Worm (Caenorhabditis elegans) whole organism, late embryonic: ENCODE data around the gene C16D2.3.

ENCODE experiments used
- C08G9.2 ChIP-seq: sonication (generic microtip); optimal IDR thresholded peaks from 2 replicates; lab custom pipeline; 2016; ENCODE audit warnings: mild to moderate bottlenecking, missing genetic modification characterization, moderate library complexity, missing compliant biosample characterization
- C38D4.7 ChIP-seq: fragments of 200-800 bp; sonication (Bioruptor generic); optimal IDR thresholded peaks from 2 replicates; lab custom pipeline; 2018; ENCODE audit warnings: mild to moderate bottlenecking, missing genetic modification characterization, moderate library complexity, missing compliant biosample characterization
- K02D7.2 ChIP-seq: sonication (generic microtip); optimal IDR thresholded peaks from 2 replicates; lab custom pipeline; 2017; ENCODE audit warnings: mild to moderate bottlenecking, missing genetic modification characterization, missing compliant biosample characterization
- K09A11.1 ChIP-seq: sonication (generic microtip); optimal IDR thresholded peaks from 2 replicates; lab custom pipeline; 2017; ENCODE audit warnings: antibody characterized with exemption, mild to moderate bottlenecking, missing genetic modification characterization, missing compliant biosample characterization; ENCODE audit not compliant: insufficient read depth
- ahr-1 ChIP-seq: sonication (generic microtip); optimal IDR thresholded peaks from 2 replicates; lab custom pipeline; 2016; ENCODE audit warnings: missing genetic modification characterization, missing compliant biosample characterization
- ceh-14 ChIP-seq: sonication (generic microtip); optimal IDR thresholded peaks from 2 replicates; lab custom pipeline; 2016; ENCODE audit warnings: missing genotype, missing genetic modification characterization, missing compliant biosample characterization
- ceh-18 ChIP-seq: sonication (generic microtip); optimal IDR thresholded peaks from 2 replicates; lab custom pipeline; 2016; ENCODE audit warnings: missing genetic modification characterization, missing compliant biosample characterization
- ceh-24 ChIP-seq: sonication (generic microtip); optimal IDR thresholded peaks from 2 replicates; lab custom pipeline; 2016; ENCODE audit warnings: mild to moderate bottlenecking, missing genetic modification characterization, missing compliant biosample characterization
- ceh-6 ChIP-seq: fragments of 200-800 bp; sonication (Bioruptor generic); optimal IDR thresholded peaks from 2 replicates; lab custom pipeline; 2018; ENCODE audit warnings: mild to moderate bottlenecking, missing genetic modification characterization, missing compliant biosample characterization
- ceh-9 ChIP-seq: sonication (generic microtip); optimal IDR thresholded peaks from 2 replicates; lab custom pipeline; 2016; ENCODE audit warnings: mild to moderate bottlenecking, missing genetic modification characterization, inconsistent platforms, missing compliant biosample characterization
- che-1 ChIP-seq: sonication (generic microtip); optimal IDR thresholded peaks from 2 replicates; lab custom pipeline; 2016; ENCODE audit warnings: mild to moderate bottlenecking, missing genetic modification characterization, missing compliant biosample characterization
- elt-4 ChIP-seq: sonication (generic microtip); optimal IDR thresholded peaks from 2 replicates; lab custom pipeline; 2016; ENCODE audit warnings: missing genetic modification characterization, missing compliant biosample characterization
- gmeb-2 ChIP-seq: sonication (generic microtip); optimal IDR thresholded peaks from 2 replicates; lab custom pipeline; 2016; ENCODE audit warnings: missing genetic modification characterization, inconsistent platforms, missing compliant biosample characterization
- hlh-15 ChIP-seq: sonication (generic microtip); optimal IDR thresholded peaks from 2 replicates; lab custom pipeline; 2016; ENCODE audit warnings: missing genetic modification characterization, missing compliant biosample characterization
- hlh-6 ChIP-seq: sonication (generic microtip); optimal IDR thresholded peaks from 2 replicates; lab custom pipeline; 2016; ENCODE audit warnings: missing genotype, missing genetic modification characterization, missing compliant biosample characterization
- hlh-8 ChIP-seq: sonication (generic microtip); optimal IDR thresholded peaks from 2 replicates; lab custom pipeline; 2016; ENCODE audit warnings: missing genotype, missing genetic modification characterization, missing compliant biosample characterization
- lim-6 ChIP-seq: sonication (generic microtip); optimal IDR thresholded peaks from 2 replicates; lab custom pipeline; 2016; ENCODE audit warnings: missing genetic modification characterization, missing compliant biosample characterization
- lin-11 ChIP-seq: fragments of 200-800 bp; sonication (Bioruptor generic); optimal IDR thresholded peaks from 2 replicates; lab custom pipeline; 2018; ENCODE audit warnings: mild to moderate bottlenecking, missing genetic modification characterization, missing compliant biosample characterization
- madf-2 ChIP-seq: sonication (generic microtip); optimal IDR thresholded peaks from 2 replicates; lab custom pipeline; 2017; ENCODE audit warnings: missing genetic modification characterization, missing compliant biosample characterization
- nfya-1 ChIP-seq: sonication (generic microtip); optimal IDR thresholded peaks from 2 replicates; lab custom pipeline; 2017; ENCODE audit warnings: missing genetic modification characterization, mild to moderate bottlenecking, missing compliant biosample characterization, antibody characterized with exemption, moderate library complexity
- odd-2 ChIP-seq: sonication (generic microtip); optimal IDR thresholded peaks from 2 replicates; lab custom pipeline; 2017; ENCODE audit warnings: antibody characterized with exemption, mild to moderate bottlenecking, missing genetic modification characterization, missing compliant biosample characterization
- pat-9 ChIP-seq: fragments of 200-800 bp; sonication (Bioruptor generic); optimal IDR thresholded peaks from 2 replicates; lab custom pipeline; 2018; ENCODE audit warnings: mild to moderate bottlenecking, missing genetic modification characterization, moderate library complexity, missing compliant biosample characterization
- pax-1 ChIP-seq: fragments of 150-350 bp; optimal IDR thresholded peaks from 2 replicates; lab custom pipeline; 2014; ENCODE audit warnings: missing biosample characterization, missing genetic modification characterization
- pha-2 ChIP-seq: sonication (generic microtip); optimal IDR thresholded peaks from 2 replicates; lab custom pipeline; 2017; ENCODE audit warnings: mild to moderate bottlenecking, missing genetic modification characterization, missing compliant biosample characterization
- pha-4 ChIP-seq: fragments of 150-350 bp; optimal IDR thresholded peaks from 2 replicates; lab custom pipeline; 2018; ENCODE audit warnings: missing biosample characterization, missing genetic modification reagents, missing genetic modification characterization
- pros-1 ChIP-seq: fragments of 150-350 bp; optimal IDR thresholded peaks from 2 replicates; lab custom pipeline; 2014; ENCODE audit warnings: missing biosample characterization, missing genetic modification reagents, missing genetic modification characterization
- ref-2 ChIP-seq: sonication (generic microtip); optimal IDR thresholded peaks from 2 replicates; lab custom pipeline; 2016; ENCODE audit warnings: missing genetic modification characterization, missing compliant biosample characterization
- sox-4 ChIP-seq: sonication (generic microtip); optimal IDR thresholded peaks from 2 replicates; lab custom pipeline; 2017; ENCODE audit warnings: mild to moderate bottlenecking, missing genetic modification characterization, inconsistent platforms, missing compliant biosample characterization
- tbx-2 ChIP-seq: sonication (generic microtip); optimal IDR thresholded peaks from 2 replicates; lab custom pipeline; 2016; ENCODE audit warnings: missing genetic modification characterization, missing compliant biosample characterization
- unc-42 ChIP-seq: sonication (generic microtip); optimal IDR thresholded peaks from 2 replicates; lab custom pipeline; 2016; ENCODE audit warnings: missing genotype, missing genetic modification characterization, missing compliant biosample characterization
- unc-55 ChIP-seq: sonication (generic microtip); optimal IDR thresholded peaks from 2 replicates; lab custom pipeline; 2017; ENCODE audit warnings: missing biosample characterization, missing genetic modification reagents, missing genetic modification characterization
- unc-86 ChIP-seq: sonication (generic microtip); optimal IDR thresholded peaks from 2 replicates; lab custom pipeline; 2016; ENCODE audit warnings: missing genetic modification characterization, missing compliant biosample characterization
- zip-5 ChIP-seq: sonication (generic microtip); optimal IDR thresholded peaks from 2 replicates; lab custom pipeline; 2016; ENCODE audit warnings: missing genetic modification characterization, missing compliant biosample characterization

Gene C16D2.3

ce11 chrII:9145961-9146360 lies 8.1 kb downstream of the C16D2.3 start, which contains the start of gene W07A12.4 (continued):
- TF ChIP-seq ahr-1 (tag; lab: Kevin White, UChicago): no peak

ce11 chrII:9148079-9148478 lies 10.2 kb downstream of the C16D2.3 start:
- TF ChIP-seq gmeb-2 (tag; lab: Kevin White, UChicago): no peak
- no peak for TF ChIP-seq odd-2 (tag; lab: Kevin White, UChicago)
- no peak for TF ChIP-seq ceh-9 (tag; lab: Kevin White, UChicago)
- no peak for TF ChIP-seq ceh-14 (tag; lab: Kevin White, UChicago)
- TF ChIP-seq ceh-6 (GFP tag; lab: Kevin White, UChicago): no peak
- TF ChIP-seq unc-42: no peak
- TF ChIP-seq unc-86: no peak
- TF ChIP-seq C38D4.7: no peak
- TF ChIP-seq pha-4: no peak
- TF ChIP-seq tbx-2 (tag; lab: Kevin White, UChicago): no peak
- no peak for TF ChIP-seq zip-5 (tag; lab: Kevin White, UChicago)
- TF ChIP-seq hlh-15 (tag; lab: Kevin White, UChicago): no peak
- no peak for TF ChIP-seq nfya-1 (tag; lab: Kevin White, UChicago)
- no peak for TF ChIP-seq che-1
- no peak for TF ChIP-seq sox-4 (tag; lab: Kevin White, UChicago)
- no peak for TF ChIP-seq hlh-8 (tag; lab: Kevin White, UChicago)
- no peak for TF ChIP-seq madf-2 (tag; lab: Kevin White, UChicago)

- TF ChIP-seq hlh-6: no peak
- TF ChIP-seq K09A11.1 (tag; lab: Kevin White, UChicago): no peak
- TF ChIP-seq pax-1 (tag; lab: Kevin White, UChicago): no peak
- TF ChIP-seq hlh-15 (tag; lab: Kevin White, UChicago): no peak
- no peak for TF ChIP-seq ceh-24 (tag; lab: Kevin White, UChicago)
These were observed 14.3 kb downstream of the C16D2.3 start, which contains the start of gene col-78 for ce11 chrII:9152231-9152630. TSS of gene col-78 (plus strand) at chrII:9152531.

- TF ChIP-seq K02D7.2: no peak
- TF ChIP-seq unc-55 (GFP tag; lab: Kevin White, UChicago): no peak
- no peak for TF ChIP-seq lim-6 (tag; lab: Kevin White, UChicago)
- TF ChIP-seq C38D4.7: no peak
- TF ChIP-seq ref-2 (tag; lab: Kevin White, UChicago): no peak
- no peak for TF ChIP-seq ceh-18 (tag; lab: Kevin White, UChicago)
- no peak for TF ChIP-seq pat-9 (tag; lab: Kevin White, UChicago)
- no peak for TF ChIP-seq pax-1 (tag; lab: Kevin White, UChicago)
- no peak for TF ChIP-seq ceh-6 (GFP tag; lab: Kevin White, UChicago)
- TF ChIP-seq pha-4: no peak
- no peak for TF ChIP-seq hlh-15 (tag; lab: Kevin White, UChicago)
- TF ChIP-seq sox-4 (tag; lab: Kevin White, UChicago): no peak
- TF ChIP-seq ahr-1 (tag; lab: Kevin White, UChicago): no peak
- TF ChIP-seq pha-2: no peak
These were observed 16.4 kb downstream of the C16D2.3 start for ce11 chrII:9154339-9154738.

ce11 chrII:9156277-9156676 lies 18.4 kb downstream of the C16D2.3 start:
- TF ChIP-seq lin-11 (no peak), madf-2 (tag; lab: Kevin White, UChicago) (no peak), elt-4 (tag; lab: Kevin White, UChicago) (no peak), C38D4.7 (no peak), che-1 (no peak), pros-1 (tag; lab: Kevin White, UChicago) (no peak), ceh-6 (GFP tag; lab: Kevin White, UChicago) (no peak), unc-42 (no peak), pat-9 (tag; lab: Kevin White, UChicago) (no peak), C08G9.2 (tag; lab: Kevin White, UChicago) (no peak)
- TF ChIP-seq, all 69 proteins: peak for 0
